Worm (Caenorhabditis elegans): Measurements from ENCODE around the gene F29B9.8.

F29B9.8 gene

ce11 chrIV:4609568-4609967, 37.9 kb upstream of the F29B9.8 start, which contains the start of gene col-110:
col-110 (minus strand) TSS chrIV:4609668.
- TF ChIP-seq R02D3.7 (tag; optimal IDR thresholded peaks at IDR 0.05): no peak
- no peak for TF ChIP-seq lsy-12 (tag; optimal IDR thresholded peaks at IDR 0.05)
- TF ChIP-seq lin-39 (tag; optimal IDR thresholded peaks at IDR 0.05): no peak
- no peak for TF ChIP-seq mdl-1 (tag; optimal IDR thresholded peaks at IDR 0.05)
- TF ChIP-seq snpc-4 (tag; optimal IDR thresholded peaks at IDR 0.05): no peak
- no peak for TF ChIP-seq pqm-1 (tag; optimal IDR thresholded peaks at IDR 0.05)
- no peak for TF ChIP-seq nhr-23 (tag; optimal IDR thresholded peaks at IDR 0.05)
- no peak for TF ChIP-seq jun-1 (tag; optimal IDR thresholded peaks at IDR 0.05)
- no peak for TF ChIP-seq egl-27 (tag; optimal IDR thresholded peaks at IDR 0.05)
- TF ChIP-seq egl-5 (tag; optimal IDR thresholded peaks at IDR 0.05): no peak
- no peak for TF ChIP-seq ceh-9 (tag; optimal IDR thresholded peaks at IDR 0.05)
- no peak for TF ChIP-seq tbx-2 (tag; optimal IDR thresholded peaks at IDR 0.05)
- TF ChIP-seq nhr-11 (tag; optimal IDR thresholded peaks at IDR 0.05): no peak
- no peak for TF ChIP-seq ceh-28 (tag; optimal IDR thresholded peaks at IDR 0.05)
- TF ChIP-seq elt-3 (tag; optimal IDR thresholded peaks at IDR 0.05): no peak
- TF ChIP-seq unc-62 (GFP tag; optimal IDR thresholded peaks at IDR 0.05): no peak
- TF ChIP-seq zag-1 (tag; optimal IDR thresholded peaks at IDR 0.05): no peak

ce11 chrIV:4611740-4612139, 35.7 kb upstream of the F29B9.8 start:
- no peak for TF ChIP-seq lsy-12 (tag; optimal IDR thresholded peaks at IDR 0.05)

- TF ChIP-seq elt-1 (tag; optimal IDR thresholded peaks at IDR 0.05) (no peak), snpc-4 (tag; optimal IDR thresholded peaks at IDR 0.05) (no peak), nhr-77 (tag; optimal IDR thresholded peaks at IDR 0.05) (no peak), lin-39 (tag; optimal IDR thresholded peaks at IDR 0.05) (no peak), mdl-1 (tag; optimal IDR thresholded peaks at IDR 0.05) (no peak), fos-1 (tag; optimal IDR thresholded peaks at IDR 0.05) (no peak), pha-4 (tag; optimal IDR thresholded peaks at IDR 0.05) (no peak), ama-1 (optimal IDR thresholded peaks at IDR 0.05) (no peak), lin-15B (tag; optimal IDR thresholded peaks at IDR 0.05) (no peak), sea-2 (GFP tag; optimal IDR thresholded peaks at IDR 0.05) (no peak), tbx-2 (tag; optimal IDR thresholded peaks at IDR 0.05) (no peak), nhr-67 (tag; optimal IDR thresholded peaks at IDR 0.05) (no peak), R02D3.7 (tag; optimal IDR thresholded peaks at IDR 0.05) (no peak), skn-1 (tag; optimal IDR thresholded peaks at IDR 0.05) (no peak), ceh-9 (tag; optimal IDR thresholded peaks at IDR 0.05) (no peak), hmg-11 (tag; optimal IDR thresholded peaks at IDR 0.05) (no peak), mml-1 (tag; optimal IDR thresholded peaks at IDR 0.05) (no peak), ztf-4 (tag; optimal IDR thresholded peaks at IDR 0.05) (no peak), fkh-2 (tag; optimal IDR thresholded peaks at IDR 0.05) (no peak), eor-1 (tag; optimal IDR thresholded peaks at IDR 0.05) (no peak)
These were observed 34.9 kb upstream of the F29B9.8 start for ce11 chrIV:4612597-4612996.

- TF ChIP-seq tbx-2 (tag; optimal IDR thresholded peaks at IDR 0.05) (no peak), nhr-11 (tag; optimal IDR thresholded peaks at IDR 0.05) (peak; percentile 17), elt-3 (tag; optimal IDR thresholded peaks at IDR 0.05) (no peak)
These were observed 34.0 kb upstream of the F29B9.8 start for ce11 chrIV:4613516-4613915.

- no peak for TF ChIP-seq lsy-12 (tag; optimal IDR thresholded peaks at IDR 0.05)
These were observed 23.6 kb upstream of the F29B9.8 start for ce11 chrIV:4623852-4624251.

- TF ChIP-seq eor-1 (tag; optimal IDR thresholded peaks at IDR 0.05) (no peak), zag-1 (tag; optimal IDR thresholded peaks at IDR 0.05) (no peak), nhr-43 (tag; optimal IDR thresholded peaks at IDR 0.05; ENCODE audit: poor library complexity, severe bottlenecking) (no peak), mdl-1 (tag; optimal IDR thresholded peaks at IDR 0.05) (no peak), nhr-77 (tag; optimal IDR thresholded peaks at IDR 0.05) (no peak), fos-1 (tag; optimal IDR thresholded peaks at IDR 0.05) (no peak), nhr-25 (tag; optimal IDR thresholded peaks at IDR 0.05) (no peak), egl-27 (tag; optimal IDR thresholded peaks at IDR 0.05) (no peak), lin-15B (tag; optimal IDR thresholded peaks at IDR 0.05) (no peak), ceh-16 (tag; optimal IDR thresholded peaks at IDR 0.05) (no peak), elt-2 (tag; optimal IDR thresholded peaks at IDR 0.05) (no peak), sea-2 (GFP tag; optimal IDR thresholded peaks at IDR 0.05) (no peak), elt-1 (tag; optimal IDR thresholded peaks at IDR 0.05) (no peak), nhr-237 (tag; optimal IDR thresholded peaks at IDR 0.05) (no peak), fkh-10 (GFP tag; optimal IDR thresholded peaks at IDR 0.05) (no peak), ceh-9 (tag; optimal IDR thresholded peaks at IDR 0.05) (no peak), elt-3 (tag; optimal IDR thresholded peaks at IDR 0.05) (no peak), unc-39 (tag; optimal IDR thresholded peaks at IDR 0.05) (no peak)
These were observed 14.1 kb upstream of the F29B9.8 start, which contains the start of gene R105.1 for ce11 chrIV:4633393-4633792. R105.1 (plus strand) TSS chrIV:4633693.
